Worm (Caenorhabditis elegans): ENCODE measurements around the gene tos-1.

The tos-1 gene

ce11 chrV:9342965-9343628 is 906 bp downstream of the tos-1 start:
- TF ChIP-seq alr-1 (tag; optimal IDR thresholded peaks at IDR 0.05) (no peak), lsy-2 (tag; optimal IDR thresholded peaks at IDR 0.05) (peak in 1 of 2 experiments; percentile 17), dmd-4 (tag; optimal IDR thresholded peaks at IDR 0.05) (no peak), ztf-4 (tag; optimal IDR thresholded peaks at IDR 0.05) (peak; percentile 27), unc-55 (GFP tag; optimal IDR thresholded peaks at IDR 0.05) (peak; percentile 1), nhr-25 (tag; optimal IDR thresholded peaks at IDR 0.05) (no peak), mdl-1 (tag; optimal IDR thresholded peaks at IDR 0.05) (no peak), ama-1 (optimal IDR thresholded peaks at IDR 0.05) (peak; percentile 75), gmeb-1 (tag; optimal IDR thresholded peaks at IDR 0.05) (peak; percentile 29)

ce11 chrV:9340318-9340717 is 3.7 kb downstream of the tos-1 start:
- TF ChIP-seq lin-13 (GFP tag; optimal IDR thresholded peaks at IDR 0.05) = peak; percentile 2
- TF ChIP-seq sma-3 (GFP tag; optimal IDR thresholded peaks at IDR 0.05) = peak; percentile 6
- peak; percentile 31 for TF ChIP-seq sma-9 (GFP tag; optimal IDR thresholded peaks at IDR 0.05)
- TF ChIP-seq sma-9 (tag; optimal IDR thresholded peaks at IDR 0.05) = no peak
- TF ChIP-seq R02D3.7 (tag; optimal IDR thresholded peaks at IDR 0.05) = no peak
- TF ChIP-seq fos-1 (tag; optimal IDR thresholded peaks at IDR 0.05) = no peak
- no peak for TF ChIP-seq sem-4 (tag; optimal IDR thresholded peaks at IDR 0.05)
- peak; percentile 78 for TF ChIP-seq ama-1 (optimal IDR thresholded peaks at IDR 0.05)
- TF ChIP-seq nhr-25 (tag; optimal IDR thresholded peaks at IDR 0.05) = no peak
- TF ChIP-seq lsy-2 (tag; optimal IDR thresholded peaks at IDR 0.05) = peak in 1 of 2 experiments; percentile 16
- peak; percentile 42 for TF ChIP-seq nhr-129 (tag; optimal IDR thresholded peaks at IDR 0.05)

- no peak for TF ChIP-seq nhr-23 (tag; optimal IDR thresholded peaks at IDR 0.05)
- no peak for TF ChIP-seq unc-39 (tag; optimal IDR thresholded peaks at IDR 0.05)
- no peak for TF ChIP-seq fos-1 (tag; optimal IDR thresholded peaks at IDR 0.05)
- TF ChIP-seq sma-9 (GFP tag; optimal IDR thresholded peaks at IDR 0.05) = peak; percentile 44
- TF ChIP-seq sma-9 (tag; optimal IDR thresholded peaks at IDR 0.05) = no peak
- no peak for TF ChIP-seq peb-1 (tag; optimal IDR thresholded peaks at IDR 0.05)
- no peak for TF ChIP-seq dmd-4 (tag; optimal IDR thresholded peaks at IDR 0.05)
- peak; percentile 2 for TF ChIP-seq nhr-6 (tag; optimal IDR thresholded peaks at IDR 0.05)
- no peak for TF ChIP-seq C34F6.9 (tag; optimal IDR thresholded peaks at IDR 0.05)
- TF ChIP-seq Y55F3AM.14 (GFP tag; optimal IDR thresholded peaks at IDR 0.05) = peak; percentile 53
- TF ChIP-seq nhr-25 (tag; optimal IDR thresholded peaks at IDR 0.05) = peak; percentile 21
- TF ChIP-seq lin-39 (tag; optimal IDR thresholded peaks at IDR 0.05) = no peak
- TF ChIP-seq snpc-4 (tag; optimal IDR thresholded peaks at IDR 0.05) = no peak
- no peak for TF ChIP-seq skn-1 (tag; optimal IDR thresholded peaks at IDR 0.05)
- no peak for TF ChIP-seq ceh-16 (tag; optimal IDR thresholded peaks at IDR 0.05)
- TF ChIP-seq nhr-237 (tag; optimal IDR thresholded peaks at IDR 0.05) = no peak
- peak; percentile 55 for TF ChIP-seq nhr-129 (tag; optimal IDR thresholded peaks at IDR 0.05)
- TF ChIP-seq ama-1 (optimal IDR thresholded peaks at IDR 0.05) = peak; percentile 59
- no peak for TF ChIP-seq F13H6.1 (tag; optimal IDR thresholded peaks at IDR 0.05)
- TF ChIP-seq unc-55 (GFP tag; optimal IDR thresholded peaks at IDR 0.05) = no peak
- TF ChIP-seq sma-3 (GFP tag; optimal IDR thresholded peaks at IDR 0.05) = peak; percentile 51
- no peak for TF ChIP-seq elt-3 (tag; optimal IDR thresholded peaks at IDR 0.05)
- no peak for TF ChIP-seq R02D3.7 (tag; optimal IDR thresholded peaks at IDR 0.05)
Measured at ce11 chrV:9338452-9338851, 5.6 kb downstream of the tos-1 start.

ce11 chrV:9336462-9336861 is 7.5 kb downstream of the tos-1 start, which contains the start of gene coq-6:
TSS of gene coq-6 (plus strand) at chrV:9336762.
- TF ChIP-seq nhr-12 (tag; optimal IDR thresholded peaks at IDR 0.05) (no peak), alr-1 (tag; optimal IDR thresholded peaks at IDR 0.05) (no peak), mab-5 (tag; optimal IDR thresholded peaks at IDR 0.05) (no peak), C34F6.9 (tag; optimal IDR thresholded peaks at IDR 0.05) (no peak), peb-1 (tag; optimal IDR thresholded peaks at IDR 0.05) (no peak), gmeb-1 (tag; optimal IDR thresholded peaks at IDR 0.05) (no peak), ZK546.5 (tag; optimal IDR thresholded peaks at IDR 0.05) (no peak), nhr-77 (tag; optimal IDR thresholded peaks at IDR 0.05) (no peak), fos-1 (tag; optimal IDR thresholded peaks at IDR 0.05) (no peak), blmp-1 (tag; optimal IDR thresholded peaks at IDR 0.05; ENCODE audit: insufficient read depth) (no peak), ztf-4 (tag; optimal IDR thresholded peaks at IDR 0.05) (no peak), sma-3 (GFP tag; optimal IDR thresholded peaks at IDR 0.05) (no peak), Y55F3AM.14 (GFP tag; optimal IDR thresholded peaks at IDR 0.05) (no peak), lin-13 (GFP tag; optimal IDR thresholded peaks at IDR 0.05) (no peak), skn-1 (tag; optimal IDR thresholded peaks at IDR 0.05) (no peak), unc-62 (GFP tag; optimal IDR thresholded peaks at IDR 0.05) (no peak), nhr-10 (tag; optimal IDR thresholded peaks at IDR 0.05) (no peak), mdl-1 (tag; optimal IDR thresholded peaks at IDR 0.05) (no peak)

Measured in whole organism, L2 larva.